Fruit fly (Drosophila melanogaster): ENCODE results near the gene Sox21b.

The Sox21b gene

dm6 chr3L:14151447-14151846, 20.3 kb upstream of the Sox21b start:
- TF ChIP-seq CG17801 (GFP tag; optimal IDR thresholded peaks at IDR 0.05; ENCODE audit: partially characterized antibody), result no peak

dm6 chr3L:14150141-14150556, 19.0 kb upstream of the Sox21b start:
- no peak for TF ChIP-seq CG17801 (GFP tag; optimal IDR thresholded peaks at IDR 0.05; ENCODE audit: partially characterized antibody)

- no peak for TF ChIP-seq CG17801 (GFP tag; optimal IDR thresholded peaks at IDR 0.05; ENCODE audit: partially characterized antibody)
Observed at dm6 chr3L:14146386-14146785, 15.3 kb upstream of the Sox21b start.

- TF ChIP-seq CG17801 (GFP tag; optimal IDR thresholded peaks at IDR 0.05; ENCODE audit: partially characterized antibody), result no peak
Observed at dm6 chr3L:14145666-14146314, 14.7 kb upstream of the Sox21b start.

- no peak for TF ChIP-seq CG17801 (GFP tag; optimal IDR thresholded peaks at IDR 0.05; ENCODE audit: partially characterized antibody)
Observed at dm6 chr3L:14135496-14135895, 4.4 kb upstream of the Sox21b start.

- no peak for TF ChIP-seq CG17801 (GFP tag; optimal IDR thresholded peaks at IDR 0.05; ENCODE audit: partially characterized antibody)
Observed at dm6 chr3L:14132848-14133392, 1.8 kb upstream of the Sox21b start.

- no peak for TF ChIP-seq CG17801 (GFP tag; optimal IDR thresholded peaks at IDR 0.05; ENCODE audit: partially characterized antibody)
Observed at dm6 chr3L:14125616-14126015, 5.5 kb downstream of the Sox21b start.

dm6 chr3L:14122048-14122447, 9.1 kb downstream of the Sox21b start:
- no peak for TF ChIP-seq CG17801 (GFP tag; optimal IDR thresholded peaks at IDR 0.05; ENCODE audit: partially characterized antibody)

- TF ChIP-seq CG17801 (GFP tag; optimal IDR thresholded peaks at IDR 0.05; ENCODE audit: partially characterized antibody), result no peak
Observed at dm6 chr3L:14118767-14119166, 12.4 kb downstream of the Sox21b start.

- no peak for TF ChIP-seq CG17801 (GFP tag; optimal IDR thresholded peaks at IDR 0.05; ENCODE audit: partially characterized antibody)
Observed at dm6 chr3L:14114084-14114483, 17.0 kb downstream of the Sox21b start.

- TF ChIP-seq CG17801 (GFP tag; optimal IDR thresholded peaks at IDR 0.05; ENCODE audit: partially characterized antibody), result no peak
Observed at dm6 chr3L:14112899-14113430, 18.2 kb downstream of the Sox21b start.

- no peak for TF ChIP-seq CG17801 (GFP tag; optimal IDR thresholded peaks at IDR 0.05; ENCODE audit: partially characterized antibody)
Observed at dm6 chr3L:14111411-14111810, 19.7 kb downstream of the Sox21b start.

- TF ChIP-seq CG17801 (GFP tag; optimal IDR thresholded peaks at IDR 0.05; ENCODE audit: partially characterized antibody), result no peak
Observed at dm6 chr3L:14109831-14110230, 21.3 kb downstream of the Sox21b start.

- TF ChIP-seq CG17801 (GFP tag; optimal IDR thresholded peaks at IDR 0.05; ENCODE audit: partially characterized antibody), result no peak
Observed at dm6 chr3L:14108068-14108520, 23.0 kb downstream of the Sox21b start, which contains the start of gene Sox21a. TSS of gene Sox21a (minus strand) at chr3L:14108118.

dm6 chr3L:14104988-14105387, 26.1 kb downstream of the Sox21b start:
- TF ChIP-seq CG17801 (GFP tag; optimal IDR thresholded peaks at IDR 0.05; ENCODE audit: partially characterized antibody), result no peak

- TF ChIP-seq CG17801 (GFP tag; optimal IDR thresholded peaks at IDR 0.05; ENCODE audit: partially characterized antibody), result no peak
Observed at dm6 chr3L:14101421-14102130, 29.5 kb downstream of the Sox21b start.

Measured in ovary, adult (tissue).